Fruit fly (Drosophila melanogaster): Measurements from ENCODE around the gene Pcyt2.

Gene Pcyt2

dm6 chr3L:1587140-1587849, 34.0 kb downstream of the Pcyt2 start (continued):
- TF ChIP-seq ken (GFP tag; IDR thresholded peaks at IDR 0.05): peak; percentile 72; the same call in 2 of the 3 replicates
- TF ChIP-seq Neu2 (GFP tag; optimal IDR thresholded peaks at IDR 0.05; ENCODE audit: borderline replicate concordance): no peak
- TF ChIP-seq CG7839 (tag; optimal IDR thresholded peaks at IDR 0.05): peak; percentile 93
- TF ChIP-seq CG16779 (GFP tag; IDR thresholded peaks at IDR 0.05): peak; percentile 89
- peak; percentile 83 for TF ChIP-seq CG4730 (GFP tag; IDR thresholded peaks at IDR 0.05)
- 0 out of 3 replicates have a peak, but pooled peaks have one; percentile 26 for TF ChIP-seq Doc3 (GFP tag; IDR thresholded peaks at IDR 0.05; ENCODE audit: partially characterized antibody)
- peak; percentile 57 to 71 for TF ChIP-seq chif (GFP tag; optimal IDR thresholded peaks at IDR 0.05)
- no peak for TF ChIP-seq gcm (GFP tag; optimal IDR thresholded peaks at IDR 0.05)
- TF ChIP-seq ab (GFP tag; optimal IDR thresholded peaks at IDR 0.05): peak; percentile 69
- TF ChIP-seq CG32772 (GFP tag; IDR thresholded peaks at IDR 0.05): peak; percentile 86
- TF ChIP-seq tio (GFP tag; optimal IDR thresholded peaks at IDR 0.05): peak; percentile 51
- peak; percentile 77 for TF ChIP-seq repo (GFP tag; optimal IDR thresholded peaks at IDR 0.05)
- TF ChIP-seq Six4 (GFP tag; optimal IDR thresholded peaks at IDR 0.05): peak; percentile 79
- TF ChIP-seq odd (GFP tag; optimal IDR thresholded peaks at IDR 0.05): peak; percentile 46
- peak; percentile 67 for TF ChIP-seq CG2712 (tag; optimal IDR thresholded peaks at IDR 0.05)
- no peak for TF ChIP-seq CG1832 (GFP tag; optimal IDR thresholded peaks at IDR 0.05)
- TF ChIP-seq CG6854 (GFP tag; optimal IDR thresholded peaks at IDR 0.05): peak; percentile 40
- TF ChIP-seq Chrac-16 (GFP tag; optimal IDR thresholded peaks at IDR 0.05): peak; percentile 73
- TF ChIP-seq CG3838 (GFP tag; optimal IDR thresholded peaks at IDR 0.05): peak; percentile 13
- peak; percentile 85 for TF ChIP-seq H15 (GFP tag; IDR thresholded peaks at IDR 0.05)
- TF ChIP-seq CG12219 (GFP tag; optimal IDR thresholded peaks at IDR 0.05): peak; percentile 76
- TF ChIP-seq Bgb (GFP tag; IDR thresholded peaks at IDR 0.05; ENCODE audit: partially characterized antibody): no peak
- TF ChIP-seq esg (GFP tag; conservative IDR thresholded peaks at IDR 0.05): peak; percentile 86
- peak; percentile 65 for TF ChIP-seq ERR (GFP tag; optimal IDR thresholded peaks at IDR 0.05)
- peak; percentile 69 for TF ChIP-seq CG9727 (GFP tag; optimal IDR thresholded peaks at IDR 0.05)
- TF ChIP-seq CG4707 (GFP tag; optimal IDR thresholded peaks at IDR 0.05): peak; percentile 46
- TF ChIP-seq NK7.1 (GFP tag; optimal IDR thresholded peaks at IDR 0.05): peak; percentile 74
- TF ChIP-seq CG6683 (GFP tag; optimal IDR thresholded peaks at IDR 0.05): peak; percentile 55
- TF ChIP-seq CG11093 (GFP tag; IDR thresholded peaks at IDR 0.05): peak; percentile 69
- peak; percentile 38; the same call in 1 of the 2 replicates for TF ChIP-seq Dip2 (GFP tag; IDR thresholded peaks at IDR 0.05)
- TF ChIP-seq bcd (GFP tag; optimal IDR thresholded peaks at IDR 0.05): peak; percentile 75
- peak; percentile 71 for TF ChIP-seq shn (GFP tag; optimal IDR thresholded peaks at IDR 0.05)
- peak; percentile 38 for TF ChIP-seq CG8089 (GFP tag; optimal IDR thresholded peaks at IDR 0.05)
- peak; percentile 67 for TF ChIP-seq CG17829 (tag; optimal IDR thresholded peaks at IDR 0.05)
- TF ChIP-seq ac (GFP tag; optimal IDR thresholded peaks at IDR 0.05): no peak
- peak; percentile 72 for TF ChIP-seq CG7357 (GFP tag; IDR thresholded peaks at IDR 0.05)
- peak; percentile 83 for TF ChIP-seq caup (GFP tag; optimal IDR thresholded peaks at IDR 0.05; ENCODE audit: severe bottlenecking)
- peak; percentile 56 for TF ChIP-seq Ssrp (tag; optimal IDR thresholded peaks at IDR 0.05)
- TF ChIP-seq zfh2 (GFP tag; optimal IDR thresholded peaks at IDR 0.05): peak; percentile 62
- no peak for TF ChIP-seq pros (GFP tag; optimal IDR thresholded peaks at IDR 0.05)
- no peak for TF ChIP-seq hb (GFP tag; IDR thresholded peaks at IDR 0.05; ENCODE audit: partially characterized antibody)
- no peak for TF ChIP-seq Dll (GFP tag; IDR thresholded peaks at IDR 0.05; ENCODE audit: partially characterized antibody)
- TF ChIP-seq mld (GFP tag; IDR thresholded peaks at IDR 0.05; ENCODE audit: partially characterized antibody): no peak
- TF ChIP-seq CG11560 (tag; IDR thresholded peaks at IDR 0.05): peak; percentile 76
- TF ChIP-seq CG3726 (GFP tag; IDR thresholded peaks at IDR 0.05): peak; percentile 84
- TF ChIP-seq cwo (GFP tag; optimal IDR thresholded peaks at IDR 0.05): peak; percentile 61
- TF ChIP-seq CG13775 (GFP tag; optimal IDR thresholded peaks at IDR 0.05): peak; percentile 43
- peak; percentile 24 for TF ChIP-seq CG3407 (GFP tag; optimal IDR thresholded peaks at IDR 0.05)
- peak; percentile 77 for TF ChIP-seq eyg (GFP tag; optimal IDR thresholded peaks at IDR 0.05)

All from whole organism, embryonic.